Fruit fly (Drosophila melanogaster) whole organism, embryonic: ENCODE measurements around the gene CG31176.

ENCODE experiments used
- ATbp ChIP-seq: fragments of 200-800 bp; sonication (Bioruptor generic); optimal IDR thresholded peaks from 2 replicates; lab custom pipeline; 2017; ENCODE audit warnings: missing biosample characterization, mild to moderate bottlenecking, missing genetic modification characterization, missing genetic modification reagents
- Aef1 ChIP-seq: fragments of 200-800 bp; sonication (Bioruptor generic); IDR thresholded peaks from 3 replicates; pipeline ENCODE4 v1.3.6; 2022; ENCODE audit warnings: missing biosample characterization, missing genetic modification characterization
- BEAF-32 ChIP-seq: fragments of 200-800 bp; sonication (Bioruptor generic); optimal IDR thresholded peaks from 3 replicates; lab custom pipeline; 2017; ENCODE audit warnings: missing biosample characterization, missing genetic modification characterization, mild to moderate bottlenecking, moderate library complexity, missing genetic modification reagents
- Bdp1 ChIP-seq: fragments of 200-800 bp; sonication (Bioruptor generic); optimal IDR thresholded peaks from 3 replicates; lab custom pipeline; 2016; ENCODE audit warnings: missing biosample characterization, missing genetic modification characterization
- CG10366 ChIP-seq: fragments of 200-800 bp; sonication (Bioruptor generic); IDR thresholded peaks from 2 replicates; pipeline ENCODE4 v1.3.6; 2022; ENCODE audit warnings: missing biosample characterization, missing genetic modification characterization
- CG1603 ChIP-seq: fragments of 200-800 bp; sonication (Bioruptor generic); optimal IDR thresholded peaks from 2 replicates; lab custom pipeline; 2019; ENCODE audit warnings: missing biosample characterization, mild to moderate bottlenecking, missing genetic modification characterization, moderate library complexity
- CG17186 ChIP-seq: fragments of 200-800 bp; sonication (Bioruptor generic); optimal IDR thresholded peaks from 3 replicates; lab custom pipeline; 2017; ENCODE audit warnings: missing biosample characterization, missing genetic modification reagents, missing genetic modification characterization
- CG18619 ChIP-seq: fragments of 200-800 bp; sonication (Bioruptor generic); optimal IDR thresholded peaks from 3 replicates; lab custom pipeline; 2017; ENCODE audit warnings: missing biosample characterization, mild to moderate bottlenecking, missing genetic modification characterization
- CG31388 ChIP-seq: fragments of 200-800 bp; sonication (Bioruptor generic); optimal IDR thresholded peaks from 2 replicates; lab custom pipeline; 2016; ENCODE audit warnings: missing biosample characterization, missing genetic modification characterization
- CG32532 ChIP-seq: fragments of 200-800 bp; sonication (Bioruptor generic); IDR thresholded peaks from 2 replicates; pipeline ENCODE4 v1.3.6; 2022; ENCODE audit warnings: missing biosample characterization, missing genetic modification characterization
- CG3847 ChIP-seq: fragments of 200-800 bp; sonication (Bioruptor generic); IDR thresholded peaks from 2 replicates; pipeline ENCODE4 v1.3.6; 2022; ENCODE audit warnings: missing biosample characterization, missing genetic modification characterization
- CG4328 ChIP-seq: fragments of 200-800 bp; sonication (Bioruptor generic); optimal IDR thresholded peaks from 3 replicates; lab custom pipeline; 2017; ENCODE audit warnings: missing biosample characterization, missing genetic modification reagents, missing genetic modification characterization
- CG4820 ChIP-seq: fragments of 200-800 bp; sonication (Bioruptor generic); optimal IDR thresholded peaks from 3 replicates; lab custom pipeline; 2016; ENCODE audit warnings: missing biosample characterization, missing genetic modification characterization
- CG7928 ChIP-seq: fragments of 200-800 bp; sonication (Bioruptor generic); optimal IDR thresholded peaks from 2 replicates; lab custom pipeline; 2017; ENCODE audit warnings: missing biosample characterization, mild to moderate bottlenecking, missing genetic modification characterization
- CG9727 ChIP-seq: fragments of 200-800 bp; sonication (Bioruptor generic); optimal IDR thresholded peaks from 3 replicates; lab custom pipeline; 2017; ENCODE audit warnings: missing biosample characterization, mild to moderate bottlenecking, missing genetic modification characterization
- CHES-1-like ChIP-seq: fragments of 200-800 bp; sonication (Bioruptor generic); optimal IDR thresholded peaks from 2 replicates; lab custom pipeline; 2016; ENCODE audit warnings: missing biosample characterization, missing genetic modification characterization
- E2f2 ChIP-seq: fragments of 200-800 bp; sonication (Bioruptor generic); IDR thresholded peaks from 2 replicates; pipeline ENCODE4 v1.3.6; 2022; ENCODE audit warnings: missing biosample characterization, missing genetic modification characterization
- HLH54F ChIP-seq: fragments of 200-800 bp; sonication (Bioruptor generic); optimal IDR thresholded peaks from 3 replicates; lab custom pipeline; 2016; ENCODE audit warnings: missing biosample characterization, missing genetic modification characterization
- HLHmδ ChIP-seq: fragments of 200-800 bp; sonication (Bioruptor generic); optimal IDR thresholded peaks from 2 replicates; lab custom pipeline; 2018; ENCODE audit warnings: missing biosample characterization, mild to moderate bottlenecking, missing genetic modification characterization, moderate library complexity
- HmgZ ChIP-seq: fragments of 200-800 bp; sonication (Bioruptor generic); optimal IDR thresholded peaks from 2 replicates; lab custom pipeline; 2018; ENCODE audit warnings: missing biosample characterization, mild to moderate bottlenecking, missing genetic modification characterization
- Hr51 ChIP-seq, 2 experiments: fragments of 200-800 bp; sonication (Bioruptor generic); optimal IDR thresholded peaks; 2 replicates in 1 of 2; 3 replicates in 1 of 2; lab custom pipeline; 2016 to 2018; ENCODE audit warnings: missing biosample characterization in 2 of 2, missing genetic modification characterization in 2 of 2, mild to moderate bottlenecking in 1 of 2, moderate library complexity in 1 of 2
- MBD-R2 ChIP-seq: fragments of 200-800 bp; sonication (Bioruptor generic); IDR thresholded peaks from 2 replicates; pipeline ENCODE4 v1.3.6; 2022; ENCODE audit warnings: missing biosample characterization, missing genetic modification characterization
- Max ChIP-seq: fragments of 200-800 bp; sonication (Bioruptor generic); optimal IDR thresholded peaks from 2 replicates; lab custom pipeline; 2016; ENCODE audit warnings: missing biosample characterization, mild to moderate bottlenecking, missing genetic modification characterization
- Sox102F ChIP-seq: fragments of 200-800 bp; sonication (Bioruptor generic); optimal IDR thresholded peaks from 2 replicates; lab custom pipeline; 2018; ENCODE audit warnings: missing biosample characterization, mild to moderate bottlenecking, missing genetic modification characterization, moderate library complexity
- Stat92E ChIP-seq, 3 experiments: fragments of >200 bp in 2 of 3; fragments of 200-800 bp in 1 of 3; sonication (Bioruptor generic) in 1 of 3; optimal IDR thresholded peaks; 2 replicates each; lab custom pipeline; 2017 to 2019; ENCODE audit warnings: missing biosample characterization in 3 of 3, missing genetic modification characterization in 3 of 3, mild to moderate bottlenecking in 1 of 3, moderate library complexity in 1 of 3
- TFAM ChIP-seq: fragments of 200-800 bp; sonication (Bioruptor generic); optimal IDR thresholded peaks from 2 replicates; lab custom pipeline; 2017; ENCODE audit warnings: missing biosample characterization, missing genetic modification characterization, inconsistent platforms
- Trl ChIP-seq, 3 experiments: fragments of >200 bp in 2 of 3; fragments of 200-800 bp in 1 of 3; sonication (Bioruptor generic) in 1 of 3; optimal IDR thresholded peaks; 2 replicates in 1 of 3; 3 replicates in 2 of 3; lab custom pipeline; 2016 to 2017; ENCODE audit warnings: missing biosample characterization in 1 of 3, missing genetic modification characterization in 1 of 3
- ac ChIP-seq: fragments of 200-800 bp; sonication (Bioruptor generic); optimal IDR thresholded peaks from 3 replicates; lab custom pipeline; 2017; ENCODE audit warnings: missing biosample characterization, mild to moderate bottlenecking, missing genetic modification characterization
- amos ChIP-seq: fragments of 200-800 bp; sonication (Bioruptor generic); IDR thresholded peaks from 2 replicates; pipeline ENCODE4 v1.3.6; 2022; ENCODE audit warnings: missing biosample characterization, missing genetic modification characterization; ENCODE audit not compliant: partially characterized antibody
- az2 ChIP-seq: fragments of 200-800 bp; sonication (Bioruptor generic); optimal IDR thresholded peaks from 3 replicates; lab custom pipeline; 2016; ENCODE audit warnings: missing biosample characterization, missing genetic modification characterization
- bcd ChIP-seq: fragments of 200-800 bp; sonication (Bioruptor generic); optimal IDR thresholded peaks from 2 replicates; lab custom pipeline; 2017; ENCODE audit warnings: missing biosample characterization, mild to moderate bottlenecking, missing genetic modification characterization
- bowl ChIP-seq: fragments of 200-800 bp; sonication (Bioruptor generic); IDR thresholded peaks from 2 replicates; pipeline ENCODE4 v1.3.6; 2022; ENCODE audit warnings: missing biosample characterization, missing genetic modification characterization
- caup ChIP-seq: fragments of 200-800 bp; sonication (Bioruptor generic); optimal IDR thresholded peaks from 3 replicates; lab custom pipeline; 2017; ENCODE audit warnings: missing biosample characterization, mild to moderate bottlenecking, missing genetic modification characterization, moderate library complexity; ENCODE audit not compliant: severe bottlenecking
- dm ChIP-seq: fragments of 200-800 bp; sonication (Bioruptor generic); optimal IDR thresholded peaks from 3 replicates; lab custom pipeline; 2016; ENCODE audit warnings: missing biosample characterization, missing genetic modification characterization
- eve ChIP-seq, 2 experiments: fragments of >200 bp; optimal IDR thresholded peaks; 2 replicates each; lab custom pipeline; 2017; ENCODE audit warnings: missing biosample characterization in 2 of 2, missing genetic modification characterization in 2 of 2
- fru ChIP-seq: fragments of >200 bp; optimal IDR thresholded peaks from 2 replicates; lab custom pipeline; 2017
- fu2 ChIP-seq: fragments of 200-800 bp; sonication (Bioruptor generic); optimal IDR thresholded peaks from 2 replicates; lab custom pipeline; 2016; ENCODE audit warnings: missing biosample characterization, missing genetic modification characterization
- insv ChIP-seq, 2 experiments: fragments of 200-800 bp; sonication (Bioruptor generic); optimal IDR thresholded peaks; 3 replicates each; lab custom pipeline; 2016 to 2018; ENCODE audit warnings: missing biosample characterization in 2 of 2, missing genetic modification characterization in 2 of 2
- kay ChIP-seq: fragments of 200-800 bp; sonication (Bioruptor generic); optimal IDR thresholded peaks from 2 replicates; lab custom pipeline; 2016; ENCODE audit warnings: missing biosample characterization, missing genetic modification characterization
- klu ChIP-seq: fragments of 200-800 bp; sonication (Bioruptor generic); IDR thresholded peaks from 2 replicates; pipeline ENCODE4 v1.3.6; 2022; ENCODE audit warnings: missing biosample characterization, missing genetic modification characterization
- lab ChIP-seq: fragments of 200-800 bp; sonication (Bioruptor generic); optimal IDR thresholded peaks from 3 replicates; lab custom pipeline; 2017; ENCODE audit warnings: missing biosample characterization, missing genetic modification characterization, mild to moderate bottlenecking, moderate library complexity, missing genetic modification reagents
- maf-S ChIP-seq: fragments of 200-800 bp; sonication (Bioruptor generic); optimal IDR thresholded peaks from 2 replicates; lab custom pipeline; 2016; ENCODE audit warnings: missing biosample characterization, missing genetic modification characterization
- pb ChIP-seq: fragments of 200-800 bp; sonication (Bioruptor generic); optimal IDR thresholded peaks from 3 replicates; lab custom pipeline; 2016; ENCODE audit warnings: missing biosample characterization, missing genetic modification characterization
- pros ChIP-seq: fragments of 200-800 bp; sonication (Bioruptor generic); optimal IDR thresholded peaks from 3 replicates; lab custom pipeline; 2019; ENCODE audit warnings: missing biosample characterization, mild to moderate bottlenecking, missing genetic modification characterization, moderate library complexity
- ro ChIP-seq: fragments of 200-800 bp; sonication (Bioruptor generic); IDR thresholded peaks from 2 replicates; pipeline ENCODE4 v1.3.6; 2022; ENCODE audit warnings: missing biosample characterization, missing genetic modification characterization
- sim ChIP-seq: fragments of 200-800 bp; sonication (Bioruptor generic); IDR thresholded peaks from 2 replicates; pipeline ENCODE4 v1.3.6; 2022; ENCODE audit warnings: missing biosample characterization, missing genetic modification characterization
- tio ChIP-seq: fragments of 200-800 bp; sonication (Bioruptor generic); optimal IDR thresholded peaks from 2 replicates; lab custom pipeline; 2017; ENCODE audit warnings: missing biosample characterization, missing genetic modification characterization, inconsistent platforms
- toy ChIP-seq: fragments of 200-800 bp; sonication (Bioruptor generic); IDR thresholded peaks from 2 replicates; pipeline ENCODE4 v1.3.6; 2022; ENCODE audit warnings: missing biosample characterization, missing genetic modification characterization
- tx ChIP-seq: fragments of 200-800 bp; sonication (Bioruptor generic); optimal IDR thresholded peaks from 2 replicates; lab custom pipeline; 2016; ENCODE audit warnings: missing biosample characterization, missing genetic modification characterization
- vnd ChIP-seq: fragments of 200-800 bp; sonication (Bioruptor generic); IDR thresholded peaks from 3 replicates; pipeline ENCODE4 v1.3.6; 2022; ENCODE audit warnings: missing biosample characterization, missing genetic modification characterization; ENCODE audit not compliant: partially characterized antibody

The CG31176 gene

dm6 chr3R:21660659-21661126 lies 58.8 kb downstream of the CG31176 start, which contains the start of gene E2f1 (continued):
- no peak for TF ChIP-seq CG7928 (GFP tag; lab: Kevin White, UChicago)
- TF ChIP-seq pros (GFP tag; lab: Kevin White, UChicago), result no peak
- TF ChIP-seq bcd (GFP tag; lab: Kevin White, UChicago), result no peak
- TF ChIP-seq Stat92E (GFP tag; optimal IDR thresholded peaks at IDR 0.05; lab: Kevin White, UChicago), result peak in 1 of 3 experiments; percentile 35
- no peak for TF ChIP-seq CG18619 (GFP tag; lab: Kevin White, UChicago)
- TF ChIP-seq kay (GFP tag; lab: Kevin White, UChicago), result no peak
- TF ChIP-seq CG3847, result no peak; the same call in 1 of the 2 replicates
- no peak for TF ChIP-seq Sox102F (GFP tag; lab: Kevin White, UChicago)
- no peak for TF ChIP-seq ATbp (GFP tag; lab: Kevin White, UChicago)
- no peak for TF ChIP-seq ro (GFP tag; lab: Robert Waterston, UW)
- TF ChIP-seq lab (GFP tag; lab: Kevin White, UChicago), result peak; percentile 9
- TF ChIP-seq TFAM (GFP tag; lab: Kevin White, UChicago), result no peak
- TF ChIP-seq CG17186, result peak; percentile 47
- TF ChIP-seq insv (GFP tag; optimal IDR thresholded peaks at IDR 0.05; lab: Kevin White, UChicago), result peak in 1 of 2 experiments; percentile 81
- peak; percentile 90 for TF ChIP-seq E2f2
- no peak for TF ChIP-seq fru
- peak; percentile 68; the same call in 2 of the 3 replicates for TF ChIP-seq vnd (GFP tag; lab: Robert Waterston, UW)
- TF ChIP-seq Hr51 (GFP tag; optimal IDR thresholded peaks at IDR 0.05; lab: Kevin White, UChicago), result peak in 1 of 2 experiments; percentile 2
- TF ChIP-seq pb, result no peak
- TF ChIP-seq az2, result no peak
- TF ChIP-seq CG31388, result no peak
- TF ChIP-seq CG1603, result peak; percentile 68
- no peak for TF ChIP-seq caup (GFP tag; lab: Kevin White, UChicago)
- no peak for TF ChIP-seq toy (GFP tag; lab: Robert Waterston, UW)
- TF ChIP-seq CG9727 (GFP tag; lab: Kevin White, UChicago), result no peak
- TF ChIP-seq CG32532 (GFP tag; lab: Robert Waterston, UW), result no peak
- no peak for TF ChIP-seq sim (GFP tag; lab: Robert Waterston, UW)
- TF ChIP-seq tio (GFP tag; lab: Kevin White, UChicago), result no peak
- no peak for TF ChIP-seq tx (GFP tag; lab: Kevin White, UChicago)
- no peak for TF ChIP-seq Trl (optimal IDR thresholded peaks at IDR 0.05; lab: Kevin White, UChicago)
- TF ChIP-seq Trl (GFP tag; optimal IDR thresholded peaks at IDR 0.05; lab: Kevin White, UChicago), result no peak
- no peak for TF ChIP-seq HLH54F (GFP tag; lab: Kevin White, UChicago)
- no peak for TF ChIP-seq CG10366 (GFP tag; lab: Robert Waterston, UW)
- TF ChIP-seq Bdp1 (GFP tag; lab: Kevin White, UChicago), result no peak
- peak; percentile 31 for TF ChIP-seq Max (GFP tag; lab: Kevin White, UChicago)
- TF ChIP-seq fu2 (GFP tag; lab: Kevin White, UChicago), result no peak
- no peak for TF ChIP-seq bowl
- TF ChIP-seq amos (GFP tag; lab: Robert Waterston, UW), result peak; percentile 87
- TF ChIP-seq Aef1 (GFP tag; lab: Robert Waterston, UW), result no peak
- peak; percentile 54 for TF ChIP-seq HmgZ (tag; lab: Kevin White, UChicago)
- TF ChIP-seq CHES-1-like (GFP tag; lab: Kevin White, UChicago), result peak; percentile 78
- TF ChIP-seq HLHmδ (GFP tag; lab: Kevin White, UChicago), result no peak
- TF ChIP-seq eve (GFP tag; optimal IDR thresholded peaks at IDR 0.05; lab: Kevin White, UChicago), result no peak
- TF ChIP-seq CG4820 (GFP tag; lab: Kevin White, UChicago), result no peak
- TF ChIP-seq BEAF-32 (GFP tag; lab: Kevin White, UChicago), result peak; percentile 91
- no peak for TF ChIP-seq dm (GFP tag; lab: Kevin White, UChicago)
- TF ChIP-seq CG4328 (GFP tag; lab: Kevin White, UChicago), result peak; percentile 5
- peak; percentile 3 for TF ChIP-seq ac (GFP tag; lab: Kevin White, UChicago)
- TF ChIP-seq klu (GFP tag; lab: Robert Waterston, UW), result no peak
- peak; percentile 56; the same call in 1 of the 2 replicates for TF ChIP-seq MBD-R2 (GFP tag; lab: Robert Waterston, UW)
- TF ChIP-seq maf-S (GFP tag; lab: Kevin White, UChicago), result no peak
